Worm (Caenorhabditis elegans): ENCODE data around the gene T24A6.16.

T24A6.16 gene

ce11 chrV:3579795-3580194, 17.1 kb upstream of the T24A6.16 start (continued):
- TF ChIP-seq athp-1 (tag; optimal IDR thresholded peaks at IDR 0.05) = no peak
- TF ChIP-seq mel-28 (tag; optimal IDR thresholded peaks at IDR 0.05; ENCODE audit: borderline replicate concordance) = no peak
- no peak for TF ChIP-seq xnd-1 (tag; optimal IDR thresholded peaks at IDR 0.05)
- no peak for TF ChIP-seq snpc-1.3 (tag; optimal IDR thresholded peaks at IDR 0.05; ENCODE audit: insufficient read depth)
- no peak for TF ChIP-seq efl-1 (GFP tag; optimal IDR thresholded peaks at IDR 0.05)
- no peak; the same call in 1 of the 2 replicates for TF ChIP-seq mcd-1 (GFP tag; IDR thresholded peaks at IDR 0.05)
- TF ChIP-seq ceh-40 (GFP tag; IDR thresholded peaks at IDR 0.05) = no peak
- no peak for TF ChIP-seq B0261.1 (tag; optimal IDR thresholded peaks at IDR 0.05)
- TF ChIP-seq sea-2 (GFP tag; IDR thresholded peaks at IDR 0.05) = no peak
- no peak for TF ChIP-seq F10E7.11 (tag; optimal IDR thresholded peaks at IDR 0.05)
- TF ChIP-seq hsf-1 (GFP tag; IDR thresholded peaks at IDR 0.05) = no peak
- no peak for TF ChIP-seq ceh-91 (GFP tag; IDR thresholded peaks at IDR 0.05)
- no peak for TF ChIP-seq repo-1 (tag; optimal IDR thresholded peaks at IDR 0.05)
- no peak for TF ChIP-seq lin-26 (GFP tag; IDR thresholded peaks at IDR 0.05)

ce11 chrV:3579248-3579647, 16.5 kb upstream of the T24A6.16 start:
- TF ChIP-seq Y67H2A.10 (GFP tag; conservative IDR thresholded peaks at IDR 0.05) (no peak), zfh-2 (GFP tag; conservative IDR thresholded peaks at IDR 0.05) (peak; percentile 50; the same call in 1 of the 2 replicates), lin-26 (GFP tag; IDR thresholded peaks at IDR 0.05) (0 out of 2 replicates have a peak, but pooled peaks have one; percentile 12)

- TF ChIP-seq madf-6 (GFP tag; IDR thresholded peaks at IDR 0.05) (peak; percentile 99), dpl-1 (GFP tag; optimal IDR thresholded peaks at IDR 0.05) (peak; percentile 94), ztf-18 (tag; optimal IDR thresholded peaks at IDR 0.05) (no peak), F10E7.11 (tag; optimal IDR thresholded peaks at IDR 0.05) (no peak), attf-6 (GFP tag; IDR thresholded peaks at IDR 0.05) (peak; percentile 81), ekl-4 (GFP tag; IDR thresholded peaks at IDR 0.05) (peak; percentile 62; the same call in 1 of the 2 replicates), egl-44 (GFP tag; IDR thresholded peaks at IDR 0.05) (no peak), lir-1 (GFP tag; conservative IDR thresholded peaks at IDR 0.05) (peak; percentile 71), dox-1 (GFP tag; IDR thresholded peaks at IDR 0.05) (peak; percentile 87), F49E8.2 (tag; optimal IDR thresholded peaks at IDR 0.05; ENCODE audit: insufficient read depth) (peak; percentile 61), tbp1 (GFP tag; optimal IDR thresholded peaks at IDR 0.05) (peak; percentile 59), lag-1 (GFP tag; IDR thresholded peaks at IDR 0.05) (no peak), pbrm-1 (GFP tag; IDR thresholded peaks at IDR 0.05) (peak; percentile 74; the same call in 1 of the 2 replicates), madf-10 (tag; optimal IDR thresholded peaks at IDR 0.05) (no peak), snpc-1.3 (tag; optimal IDR thresholded peaks at IDR 0.05; ENCODE audit: insufficient read depth) (peak; percentile 92), Y53F4B.3 (GFP tag; IDR thresholded peaks at IDR 0.05) (no peak), ztf-6 (GFP tag; IDR thresholded peaks at IDR 0.05) (no peak), B0019.2 (GFP tag; conservative IDR thresholded peaks at IDR 0.05) (peak; percentile 96), aptf-3 (GFP tag; IDR thresholded peaks at IDR 0.05) (no peak), D2030.7 (GFP tag; IDR thresholded peaks at IDR 0.05) (peak; percentile 99), athp-1 (tag; optimal IDR thresholded peaks at IDR 0.05) (peak; percentile 48), F57C9.4 (tag; optimal IDR thresholded peaks at IDR 0.05) (no peak), mxl-1 (tag; optimal IDR thresholded peaks at IDR 0.05) (no peak), lsl-1 (GFP tag; optimal IDR thresholded peaks at IDR 0.05) (peak; percentile 99), hmg-20 (GFP tag; IDR thresholded peaks at IDR 0.05) (no peak), xnd-1 (tag; optimal IDR thresholded peaks at IDR 0.05) (peak; percentile 97), madf-8 (GFP tag; conservative IDR thresholded peaks at IDR 0.05) (peak; percentile 97), hsf-1 (GFP tag; IDR thresholded peaks at IDR 0.05) (peak; percentile 83), bed-2 (GFP tag; IDR thresholded peaks at IDR 0.05) (0 out of 2 replicates have a peak, but pooled peaks have one; percentile 33), B0035.1 (tag; optimal IDR thresholded peaks at IDR 0.05) (no peak), gei-17 (GFP tag; optimal IDR thresholded peaks at IDR 0.05) (no peak), attf-3 (GFP tag; conservative IDR thresholded peaks at IDR 0.05) (peak; percentile 84), lin-54 (GFP tag; optimal IDR thresholded peaks at IDR 0.05) (peak; percentile 94), Y67H2A.10 (GFP tag; conservative IDR thresholded peaks at IDR 0.05) (0 out of 2 replicates have a peak, but pooled peaks have one; percentile 40), lsy-27 (tag; optimal IDR thresholded peaks at IDR 0.05; ENCODE audit: borderline replicate concordance, insufficient read depth) (no peak)
Measured at ce11 chrV:3578813-3579212, 16.1 kb upstream of the T24A6.16 start, which contains the start of gene pygl-1. Gene pygl-1 (plus strand): TSS chrV:3579023.

Measured in whole organism, young adult.